Fruit fly (Drosophila melanogaster): ENCODE data around the gene Alp12.

The Alp12 gene

DNA sequence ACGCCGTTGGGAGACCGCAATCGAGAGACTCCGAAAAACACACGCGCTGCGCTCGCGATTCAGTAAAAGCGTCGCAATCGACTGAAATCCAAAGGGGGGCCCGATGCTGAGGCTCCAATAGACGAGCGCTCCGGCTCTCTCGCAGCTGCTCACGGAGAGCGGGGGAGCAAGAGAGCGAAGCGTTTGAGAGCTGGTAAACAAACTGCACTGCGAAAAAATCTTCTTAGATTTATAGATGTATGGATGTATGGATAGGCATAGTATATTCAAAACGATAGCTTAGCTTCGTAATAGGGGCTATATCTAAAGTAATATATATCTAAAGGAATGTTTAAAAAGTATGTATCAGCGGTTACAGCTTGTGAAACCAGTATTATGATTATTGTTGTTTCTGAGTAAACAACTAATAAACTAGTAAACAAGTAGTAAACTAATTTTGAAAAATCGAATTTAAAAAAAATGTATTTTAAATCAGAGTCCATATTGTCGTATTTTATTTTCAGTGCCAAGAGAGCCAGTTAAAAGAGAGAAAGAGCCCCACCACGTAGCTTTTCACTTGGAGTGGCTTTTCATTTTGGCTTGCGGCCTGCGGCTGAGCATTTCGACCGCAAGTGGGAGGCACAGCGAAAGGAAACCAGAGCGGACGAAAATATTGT lies at the start of gene Alp12, which contains the start of gene CG13085 (continued):
- TF ChIP-seq dysf (GFP tag; IDR thresholded peaks at IDR 0.05): peak; percentile 98
- peak; percentile 95 to 97 for TF ChIP-seq dpn (GFP tag; optimal IDR thresholded peaks at IDR 0.05)
- TF ChIP-seq Hr3 (GFP tag; optimal IDR thresholded peaks at IDR 0.05): peak; percentile 98
- TF ChIP-seq CG12104 (GFP tag; optimal IDR thresholded peaks at IDR 0.05): peak; percentile 97
- peak; percentile 89 for TF ChIP-seq Dip3 (GFP tag; optimal IDR thresholded peaks at IDR 0.05)
- TF ChIP-seq Stat92E (GFP tag; optimal IDR thresholded peaks at IDR 0.05): peak in 1 of 3 experiments; percentile 93
- peak; percentile 89 for TF ChIP-seq eyg (GFP tag; optimal IDR thresholded peaks at IDR 0.05)
- peak; percentile 95 for TF ChIP-seq CG12744 (GFP tag; optimal IDR thresholded peaks at IDR 0.05)
- peak; percentile 31 for TF ChIP-seq Dp (GFP tag; optimal IDR thresholded peaks at IDR 0.05)
- peak; percentile 88 for TF ChIP-seq CG5953 (GFP tag; IDR thresholded peaks at IDR 0.05)
- peak; percentile 98 for TF ChIP-seq CG2120 (GFP tag; optimal IDR thresholded peaks at IDR 0.05)
- TF ChIP-seq CG7928 (GFP tag; optimal IDR thresholded peaks at IDR 0.05): peak; percentile 79
- peak; percentile 95 for TF ChIP-seq Drgx (GFP tag; IDR thresholded peaks at IDR 0.05)
- peak; percentile 94 for TF ChIP-seq CG10366 (GFP tag; IDR thresholded peaks at IDR 0.05)
- peak in 1 of 2 experiments; percentile 73 for TF ChIP-seq crp (GFP tag; optimal IDR thresholded peaks at IDR 0.05)
- TF ChIP-seq CG8765 (GFP tag; IDR thresholded peaks at IDR 0.05): peak; percentile 67
- no peak for TF ChIP-seq sc (optimal IDR thresholded peaks at IDR 0.05)
- TF ChIP-seq sc (GFP tag; optimal IDR thresholded peaks at IDR 0.05): peak; percentile 98
- peak in 1 of 2 experiments; percentile 94 for TF ChIP-seq Hr78 (GFP tag; optimal IDR thresholded peaks at IDR 0.05)
- TF ChIP-seq ewg (GFP tag; optimal IDR thresholded peaks at IDR 0.05): peak; percentile 96
- TF ChIP-seq CG13123 (GFP tag; optimal IDR thresholded peaks at IDR 0.05): peak; percentile 90
- TF ChIP-seq Ravus (GFP tag; IDR thresholded peaks at IDR 0.05): peak; percentile 88
- TF ChIP-seq CG2116 (GFP tag; optimal IDR thresholded peaks at IDR 0.05): peak; percentile 88
- no peak; the same call in 2 of the 3 replicates for TF ChIP-seq Opbp (GFP tag; IDR thresholded peaks at IDR 0.05; ENCODE audit: partially characterized antibody)
- no peak for TF ChIP-seq bbx (GFP tag; IDR thresholded peaks at IDR 0.05; ENCODE audit: partially characterized antibody)
- TF ChIP-seq mam (GFP tag; optimal IDR thresholded peaks at IDR 0.05): peak; percentile 88
- peak; percentile 91 for TF ChIP-seq CG6654 (GFP tag; optimal IDR thresholded peaks at IDR 0.05)
- peak; percentile 85 for TF ChIP-seq jumu (GFP tag; optimal IDR thresholded peaks at IDR 0.05)
- TF ChIP-seq Oli (tag; optimal IDR thresholded peaks at IDR 0.05): peak; percentile 99
- TF ChIP-seq CG2129 (GFP tag; IDR thresholded peaks at IDR 0.05; ENCODE audit: partially characterized antibody): no peak
- peak; percentile 51 for TF ChIP-seq luna (GFP tag; optimal IDR thresholded peaks at IDR 0.05)
- TF ChIP-seq YL-1 (GFP tag; optimal IDR thresholded peaks at IDR 0.05): peak; percentile 98
- peak; percentile 67 for TF ChIP-seq Sry-β (GFP tag; optimal IDR thresholded peaks at IDR 0.05)
- TF ChIP-seq CG10979 (tag; optimal IDR thresholded peaks at IDR 0.05): peak; percentile 98
- peak; percentile 93 for TF ChIP-seq kah (GFP tag; optimal IDR thresholded peaks at IDR 0.05)
- TF ChIP-seq pzg (GFP tag; optimal IDR thresholded peaks at IDR 0.05): peak; percentile 15
- peak; percentile 60 for TF ChIP-seq CG4360 (GFP tag; IDR thresholded peaks at IDR 0.05)
- TF ChIP-seq CG4854 (GFP tag; optimal IDR thresholded peaks at IDR 0.05): peak; percentile 91
- peak; percentile 95 for TF ChIP-seq CG11093 (GFP tag; IDR thresholded peaks at IDR 0.05)
- peak; percentile 81 for TF ChIP-seq CG3163 (GFP tag; optimal IDR thresholded peaks at IDR 0.05)
- TF ChIP-seq CG17361 (GFP tag; IDR thresholded peaks at IDR 0.05): peak; percentile 99
- TF ChIP-seq CG18764 (GFP tag; optimal IDR thresholded peaks at IDR 0.05): peak; percentile 95
- peak; percentile 48; the same call in 1 of the 2 replicates for TF ChIP-seq Bgb (GFP tag; IDR thresholded peaks at IDR 0.05; ENCODE audit: partially characterized antibody)
- peak; percentile 89 for TF ChIP-seq CG10274 (GFP tag; optimal IDR thresholded peaks at IDR 0.05)
- peak; percentile 83 for TF ChIP-seq TFAM (GFP tag; optimal IDR thresholded peaks at IDR 0.05)
- peak; percentile 81 for TF ChIP-seq CG17912 (GFP tag; optimal IDR thresholded peaks at IDR 0.05)
- TF ChIP-seq sima (GFP tag; optimal IDR thresholded peaks at IDR 0.05): peak; percentile 81
- peak; percentile 94 for TF ChIP-seq CG5180 (GFP tag; optimal IDR thresholded peaks at IDR 0.05)
- TF ChIP-seq GATAe (GFP tag; conservative IDR thresholded peaks at IDR 0.05): peak; percentile 86

All from whole organism, embryonic.